Worm (Caenorhabditis elegans) whole organism, L4 larva: ENCODE results near the gene C05G5.5.

Experiments
- ama-1 ChIP-seq: fragments of 150-350 bp; optimal IDR thresholded peaks from 2 replicates; lab custom pipeline; 2014; ENCODE audit warnings: inconsistent platforms, mixed read lengths
- lin-13 ChIP-seq: fragments of 150-350 bp; optimal IDR thresholded peaks from 2 replicates; lab custom pipeline; 2014; ENCODE audit warnings: missing biosample characterization, missing genetic modification reagents, missing genetic modification characterization
- mdl-1 ChIP-seq, 2 experiments: fragments of 150-350 bp in 1 of 2; sonication (generic microtip) in 1 of 2; optimal IDR thresholded peaks; 2 replicates each; lab custom pipeline; 2014 to 2017; ENCODE audit warnings: missing biosample characterization in 2 of 2, missing genetic modification characterization in 2 of 2
- sdz-12 ChIP-seq: fragments of 200-800 bp; sonication (Bioruptor generic); optimal IDR thresholded peaks from 2 replicates; lab custom pipeline; 2018; ENCODE audit warnings: mild to moderate bottlenecking, missing genetic modification characterization, missing compliant biosample characterization
- vab-7 ChIP-seq: fragments of 200-800 bp; sonication (Bioruptor generic); IDR thresholded peaks from 2 replicates; pipeline ENCODE4 v1.3.6; 2022; ENCODE audit warnings: missing genetic modification reagents, missing genetic modification characterization, missing compliant biosample characterization

DNA sequence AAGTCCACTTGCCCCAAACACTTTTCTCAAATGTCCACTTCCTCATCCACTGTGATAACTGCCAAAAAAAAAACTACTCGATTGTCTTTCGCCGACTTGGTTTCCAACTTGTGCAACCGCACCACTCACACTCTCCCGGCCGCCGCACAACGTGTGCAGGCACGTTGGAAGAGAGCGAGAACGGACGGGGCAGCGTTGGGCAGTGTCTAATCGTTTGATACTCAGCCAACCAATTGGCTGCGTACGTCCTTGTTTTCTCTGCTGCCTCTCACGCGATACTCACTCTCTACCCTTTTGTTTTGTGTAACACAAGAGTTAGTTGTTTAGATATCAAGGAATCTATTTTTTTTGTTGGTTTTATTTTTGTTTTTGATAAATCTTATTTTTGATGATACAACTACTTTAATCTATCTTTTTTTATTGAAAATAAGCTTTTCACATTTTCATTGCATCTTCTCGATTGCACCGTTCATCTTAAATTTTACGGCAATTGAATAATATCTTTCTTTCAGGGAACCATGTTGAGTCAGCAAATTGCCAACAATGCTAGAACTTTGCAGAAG, 7.3 kb downstream of the C05G5.5 start, which contains the start of gene sucl-1:
- peak; percentile 91 for TF ChIP-seq lin-13 (GFP tag; lab: Kevin White, UChicago)
- TF ChIP-seq mdl-1 (tag; optimal IDR thresholded peaks at IDR 0.05; lab: Kevin White, UChicago) = peak; percentile 75 to 95
- TF ChIP-seq ama-1 (lab: Kevin White, UChicago) = no peak
- peak; percentile 35; the same call in 1 of the 2 replicates for TF ChIP-seq vab-7 (GFP tag; lab: Robert Waterston, UW)
- no peak for TF ChIP-seq sdz-12 (GFP tag; lab: Kevin White, UChicago)
